Worm (Caenorhabditis elegans): ENCODE measurements around the gene Y43E12A.3.

The Y43E12A.3 gene

DNA sequence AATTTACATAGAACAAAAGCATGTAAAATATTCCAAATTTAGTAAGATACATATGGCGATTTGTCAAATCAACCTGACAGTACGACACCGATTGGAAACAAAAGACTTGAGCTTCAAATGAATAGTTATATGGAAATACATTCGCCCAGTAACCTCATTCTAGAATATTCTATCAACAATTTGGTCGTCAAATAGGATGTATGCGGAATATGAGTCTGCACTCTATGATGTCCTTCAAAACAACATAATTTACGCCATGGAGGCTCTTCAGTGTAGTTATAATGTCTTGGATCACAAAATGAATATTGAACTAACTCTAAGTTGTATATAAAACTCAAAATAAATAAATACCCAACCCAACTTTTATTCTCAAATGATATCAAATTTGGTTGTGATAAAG is 39.0 kb downstream of the Y43E12A.3 start (continued):
- TF ChIP-seq mdl-1 (tag; optimal IDR thresholded peaks at IDR 0.05) = no peak
- TF ChIP-seq fkh-8 (tag; optimal IDR thresholded peaks at IDR 0.05) = peak; percentile 49
- TF ChIP-seq C16A3.4 (tag; optimal IDR thresholded peaks at IDR 0.05) = peak; percentile 8
- peak; percentile 67 for TF ChIP-seq nhr-20 (tag; optimal IDR thresholded peaks at IDR 0.05)
- peak; percentile 32 for TF ChIP-seq rnt-1 (tag; optimal IDR thresholded peaks at IDR 0.05)
- TF ChIP-seq lin-13 (GFP tag; optimal IDR thresholded peaks at IDR 0.05) = peak; percentile 60
- peak; percentile 14 for TF ChIP-seq fkh-4 (tag; optimal IDR thresholded peaks at IDR 0.05; ENCODE audit: borderline replicate concordance)
- peak; percentile 35 to 61 for TF ChIP-seq lin-35 (GFP tag; optimal IDR thresholded peaks at IDR 0.05)
- peak; percentile 50 for TF ChIP-seq nhr-47 (tag; optimal IDR thresholded peaks at IDR 0.05)

DNA sequence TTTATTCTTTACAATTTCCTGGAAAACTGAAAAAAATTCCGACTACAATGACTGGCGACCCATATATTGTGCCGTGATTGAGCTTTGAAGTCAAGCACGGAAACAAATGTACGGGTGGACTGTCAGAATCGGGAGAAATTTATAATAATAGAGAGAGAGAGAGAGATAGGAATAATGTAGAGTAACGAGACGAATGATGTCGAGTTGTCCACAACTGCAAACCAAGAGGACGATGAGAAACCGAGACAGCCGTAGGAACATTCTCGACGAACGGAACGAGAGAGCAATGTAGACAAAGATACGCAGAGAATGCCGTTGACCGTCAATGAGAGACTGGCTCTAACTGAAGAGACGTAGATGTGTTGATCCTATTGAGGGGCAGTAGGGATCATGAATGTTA is 39.9 kb downstream of the Y43E12A.3 start:
- TF ChIP-seq efl-3 (GFP tag; optimal IDR thresholded peaks at IDR 0.05) = no peak
- peak; percentile 11 for TF ChIP-seq unc-130 (tag; optimal IDR thresholded peaks at IDR 0.05)
- TF ChIP-seq aly-2 (tag; optimal IDR thresholded peaks at IDR 0.05) = peak; percentile 74
- TF ChIP-seq nhr-28 (tag; optimal IDR thresholded peaks at IDR 0.05) = no peak
- peak in 1 of 2 experiments; percentile 73 for TF ChIP-seq ztf-11 (tag; optimal IDR thresholded peaks at IDR 0.05)
- peak; percentile 77 for TF ChIP-seq rnt-1 (tag; optimal IDR thresholded peaks at IDR 0.05)
- no peak for TF ChIP-seq fkh-4 (tag; optimal IDR thresholded peaks at IDR 0.05; ENCODE audit: borderline replicate concordance)
- peak; percentile 33 for TF ChIP-seq F16B12.6 (tag; optimal IDR thresholded peaks at IDR 0.05)
- TF ChIP-seq nhr-11 (tag; optimal IDR thresholded peaks at IDR 0.05) = no peak
- TF ChIP-seq ztf-4 (tag; optimal IDR thresholded peaks at IDR 0.05) = peak; percentile 92
- TF ChIP-seq ceh-63 (GFP tag; optimal IDR thresholded peaks at IDR 0.05) = no peak
- peak; percentile 90 for TF ChIP-seq swsn-7 (tag; optimal IDR thresholded peaks at IDR 0.05)
- TF ChIP-seq lin-13 (GFP tag; optimal IDR thresholded peaks at IDR 0.05) = peak; percentile 73
- peak; percentile 64 for TF ChIP-seq egl-13 (tag; optimal IDR thresholded peaks at IDR 0.05)
- TF ChIP-seq snpc-4 (tag; optimal IDR thresholded peaks at IDR 0.05) = peak; percentile 10
- TF ChIP-seq mep-1 (tag; optimal IDR thresholded peaks at IDR 0.05) = peak; percentile 92
- TF ChIP-seq ets-5 (GFP tag; IDR thresholded peaks at IDR 0.05) = no peak
- TF ChIP-seq jun-1 (tag; optimal IDR thresholded peaks at IDR 0.05) = peak; percentile 70
- TF ChIP-seq unc-30 (tag; optimal IDR thresholded peaks at IDR 0.05) = no peak
- no peak for TF ChIP-seq hpl-2 (GFP tag; optimal IDR thresholded peaks at IDR 0.05)
- TF ChIP-seq efl-1 (optimal IDR thresholded peaks at IDR 0.05) = peak; percentile 62 to 66
- TF ChIP-seq efl-1 (GFP tag; optimal IDR thresholded peaks at IDR 0.05 in 1 of 2) = peak; percentile 15 to 91
- TF ChIP-seq skn-1 (tag; optimal IDR thresholded peaks at IDR 0.05) = peak; percentile 90
- peak; percentile 91 for TF ChIP-seq pag-3 (tag; optimal IDR thresholded peaks at IDR 0.05; ENCODE audit: borderline replicate concordance, insufficient read depth)
- TF ChIP-seq nhr-77 (tag; optimal IDR thresholded peaks at IDR 0.05) = peak; percentile 71
- TF ChIP-seq xbp-1 (tag; optimal IDR thresholded peaks at IDR 0.05) = peak; percentile 82
- TF ChIP-seq unc-62 (GFP tag; optimal IDR thresholded peaks at IDR 0.05) = no peak
- TF ChIP-seq nhr-12 (tag; optimal IDR thresholded peaks at IDR 0.05) = no peak
- peak; percentile 39 to 70 (median 65) for TF ChIP-seq ceh-82 (tag; optimal IDR thresholded peaks at IDR 0.05)
- peak; percentile 71 for TF ChIP-seq nhr-90 (tag; optimal IDR thresholded peaks at IDR 0.05; ENCODE audit: poor library complexity)
- no peak for TF ChIP-seq tlp-1 (tag; optimal IDR thresholded peaks at IDR 0.05)
- TF ChIP-seq sox-4 (tag; optimal IDR thresholded peaks at IDR 0.05) = no peak
- peak; percentile 78 for TF ChIP-seq tbx-2 (tag; optimal IDR thresholded peaks at IDR 0.05)
- TF ChIP-seq fos-1 (tag; optimal IDR thresholded peaks at IDR 0.05) = peak; percentile 66
- no peak for TF ChIP-seq Y116A8C.19 (tag; optimal IDR thresholded peaks at IDR 0.05; ENCODE audit: borderline replicate concordance)
- TF ChIP-seq alr-1 (tag; optimal IDR thresholded peaks at IDR 0.05; ENCODE audit: borderline replicate concordance) = no peak
- TF ChIP-seq nhr-47 (tag; optimal IDR thresholded peaks at IDR 0.05) = peak; percentile 82
- peak; percentile 68 for TF ChIP-seq fkh-8 (tag; optimal IDR thresholded peaks at IDR 0.05)
- TF ChIP-seq ceh-8 (GFP tag; optimal IDR thresholded peaks at IDR 0.05) = no peak
- TF ChIP-seq lir-3 (tag; optimal IDR thresholded peaks at IDR 0.05; ENCODE audit: poor library complexity) = peak; percentile 35
- TF ChIP-seq sptf-1 (tag; optimal IDR thresholded peaks at IDR 0.05) = no peak
- no peak for TF ChIP-seq hlh-17 (GFP tag; optimal IDR thresholded peaks at IDR 0.05; ENCODE audit: borderline replicate concordance)
- TF ChIP-seq nhr-19 (GFP tag; conservative IDR thresholded peaks at IDR 0.05) = peak; percentile 81
- TF ChIP-seq elt-3 (tag; optimal IDR thresholded peaks at IDR 0.05) = peak in 5 of 6 experiments; percentile 19 to 85 (median 65)
- peak; percentile 56 for TF ChIP-seq ceh-88 (GFP tag; IDR thresholded peaks at IDR 0.05)
- TF ChIP-seq blmp-1 (tag; optimal IDR thresholded peaks at IDR 0.05) = peak; percentile 77

Measured in whole organism, L1 larva.